Fruit fly (Drosophila melanogaster) whole organism, embryonic: Measurements from ENCODE around the gene peg.

Experiments
- Bteb2 ChIP-seq: fragments of 200-800 bp; sonication (Bioruptor generic); optimal IDR thresholded peaks from 2 replicates; lab custom pipeline; 2016; ENCODE audit warnings: missing biosample characterization, missing genetic modification characterization
- CG10267 ChIP-seq: fragments of 200-800 bp; sonication (Bioruptor generic); optimal IDR thresholded peaks from 2 replicates; lab custom pipeline; 2018; ENCODE audit warnings: missing biosample characterization, mild to moderate bottlenecking, missing genetic modification characterization, moderate library complexity
- CG12155 ChIP-seq: fragments of 200-800 bp; sonication (Bioruptor generic); optimal IDR thresholded peaks from 3 replicates; lab custom pipeline; 2016; ENCODE audit warnings: missing biosample characterization, missing genetic modification characterization
- CG14710 ChIP-seq: fragments of 200-800 bp; sonication (Bioruptor generic); optimal IDR thresholded peaks from 3 replicates; lab custom pipeline; 2019; ENCODE audit warnings: missing biosample characterization, mild to moderate bottlenecking, missing genetic modification characterization, moderate library complexity
- CG17912 ChIP-seq: fragments of 200-800 bp; sonication (Bioruptor generic); optimal IDR thresholded peaks from 2 replicates; lab custom pipeline; 2018; ENCODE audit warnings: missing biosample characterization, mild to moderate bottlenecking, missing genetic modification characterization
- CG18599 ChIP-seq: fragments of 200-800 bp; sonication (Bioruptor generic); optimal IDR thresholded peaks from 3 replicates; lab custom pipeline; 2017; ENCODE audit warnings: missing biosample characterization, missing genetic modification characterization, mild to moderate bottlenecking, moderate library complexity, missing genetic modification reagents
- CG18764 ChIP-seq: fragments of 200-800 bp; sonication (Bioruptor generic); optimal IDR thresholded peaks from 3 replicates; lab custom pipeline; 2016; ENCODE audit warnings: missing biosample characterization, missing genetic modification characterization
- CG30020 ChIP-seq: fragments of 200-800 bp; optimal IDR thresholded peaks from 2 replicates; lab custom pipeline; 2019; ENCODE audit warnings: missing biosample characterization, mild to moderate bottlenecking, missing genetic modification characterization, moderate library complexity
- CG33213 ChIP-seq: fragments of 200-800 bp; sonication (Bioruptor generic); optimal IDR thresholded peaks from 3 replicates; lab custom pipeline; 2016; ENCODE audit warnings: missing biosample characterization, missing genetic modification characterization
- CG34376 ChIP-seq: fragments of 200-800 bp; sonication (Bioruptor generic); optimal IDR thresholded peaks from 2 replicates; lab custom pipeline; 2018; ENCODE audit warnings: missing biosample characterization, mild to moderate bottlenecking, missing genetic modification characterization
- CG3726 ChIP-seq: fragments of 200-800 bp; sonication (Bioruptor generic); IDR thresholded peaks from 3 replicates; pipeline ENCODE4, ENCODE4 v1.3.6; 2022; ENCODE audit warnings: missing biosample characterization, missing genetic modification characterization
- CG3847 ChIP-seq: fragments of 200-800 bp; sonication (Bioruptor generic); IDR thresholded peaks from 2 replicates; pipeline ENCODE4 v1.3.6; 2022; ENCODE audit warnings: missing biosample characterization, missing genetic modification characterization
- CG4424 ChIP-seq: fragments of 200-800 bp; sonication (Bioruptor generic); optimal IDR thresholded peaks from 3 replicates; lab custom pipeline; 2016; ENCODE audit warnings: missing biosample characterization, missing genetic modification characterization
- CG4617 ChIP-seq: fragments of 200-800 bp; sonication (Bioruptor generic); optimal IDR thresholded peaks from 3 replicates; lab custom pipeline; 2016; ENCODE audit warnings: missing biosample characterization, missing genetic modification characterization, borderline replicate concordance
- CG5245 ChIP-seq: fragments of 200-800 bp; sonication (Bioruptor generic); optimal IDR thresholded peaks from 3 replicates; lab custom pipeline; 2016; ENCODE audit warnings: missing biosample characterization, missing genetic modification characterization
- CG6791 ChIP-seq: fragments of 200-800 bp; sonication (Bioruptor generic); IDR thresholded peaks from 3 replicates; pipeline ENCODE4 v1.3.6; 2022; ENCODE audit warnings: missing biosample characterization, missing genetic modification characterization; ENCODE audit not compliant: partially characterized antibody
- CG7357 ChIP-seq: fragments of 200-800 bp; sonication (Bioruptor generic); IDR thresholded peaks from 3 replicates; pipeline ENCODE4 v1.3.6; 2022; ENCODE audit warnings: missing biosample characterization, missing genetic modification characterization
- CG7786 ChIP-seq: fragments of 200-800 bp; sonication (Bioruptor generic); optimal IDR thresholded peaks from 2 replicates; lab custom pipeline; 2016; ENCODE audit warnings: missing biosample characterization, missing genetic modification characterization
- CG7839 ChIP-seq: fragments of 200-800 bp; sonication (Bioruptor generic); optimal IDR thresholded peaks from 3 replicates; lab custom pipeline; 2018; ENCODE audit warnings: missing biosample characterization, mild to moderate bottlenecking, missing genetic modification characterization, moderate library complexity
- Dp ChIP-seq: fragments of 200-800 bp; sonication (Bioruptor generic); optimal IDR thresholded peaks from 2 replicates; lab custom pipeline; 2018; ENCODE audit warnings: missing biosample characterization, mild to moderate bottlenecking, missing genetic modification characterization, moderate library complexity
- Ets65A ChIP-seq: fragments of 200-800 bp; sonication (Bioruptor generic); peaks from one replicate; lab custom pipeline; 2016; ENCODE audit warnings: missing biosample characterization, missing genetic modification characterization
- Ets97D ChIP-seq: fragments of 200-800 bp; sonication (Bioruptor generic); optimal IDR thresholded peaks from 3 replicates; lab custom pipeline; 2016; ENCODE audit warnings: missing biosample characterization, missing genetic modification characterization
- Gug ChIP-seq: fragments of 200-800 bp; sonication (Bioruptor generic); IDR thresholded peaks from 4 replicates; pipeline ENCODE4 v1.3.6; 2022; ENCODE audit warnings: missing biosample characterization, missing genetic modification characterization
- HLH4C ChIP-seq: fragments of 200-800 bp; sonication (Bioruptor generic); IDR thresholded peaks from 3 replicates; pipeline ENCODE4 v1.3.6; 2022; ENCODE audit warnings: missing biosample characterization, missing genetic modification characterization; ENCODE audit not compliant: partially characterized antibody
- HmgZ ChIP-seq: fragments of 200-800 bp; sonication (Bioruptor generic); optimal IDR thresholded peaks from 2 replicates; lab custom pipeline; 2018; ENCODE audit warnings: missing biosample characterization, mild to moderate bottlenecking, missing genetic modification characterization
- Hr3 ChIP-seq: fragments of 200-800 bp; sonication (Bioruptor generic); optimal IDR thresholded peaks from 3 replicates; lab custom pipeline; 2016; ENCODE audit warnings: missing biosample characterization, missing genetic modification characterization
- Neu2 ChIP-seq: fragments of 200-800 bp; sonication (Bioruptor generic); optimal IDR thresholded peaks from 3 replicates; lab custom pipeline; 2016; ENCODE audit warnings: missing biosample characterization, missing genetic modification characterization, borderline replicate concordance
- Sox100B ChIP-seq: fragments of 200-800 bp; sonication (Bioruptor generic); optimal IDR thresholded peaks from 3 replicates; lab custom pipeline; 2018; ENCODE audit warnings: missing biosample characterization, mild to moderate bottlenecking, missing genetic modification characterization
- Sox102F ChIP-seq: fragments of 200-800 bp; sonication (Bioruptor generic); optimal IDR thresholded peaks from 2 replicates; lab custom pipeline; 2018; ENCODE audit warnings: missing biosample characterization, mild to moderate bottlenecking, missing genetic modification characterization, moderate library complexity
- Sry-δ ChIP-seq: fragments of 200-800 bp; sonication (Bioruptor generic); optimal IDR thresholded peaks from 2 replicates; lab custom pipeline; 2016; ENCODE audit warnings: missing biosample characterization, missing genetic modification characterization
- YL-1 ChIP-seq: fragments of 200-800 bp; sonication (Bioruptor generic); optimal IDR thresholded peaks from 3 replicates; lab custom pipeline; 2017; ENCODE audit warnings: missing biosample characterization, mild to moderate bottlenecking, missing genetic modification characterization
- cato ChIP-seq: fragments of 200-800 bp; sonication (Bioruptor generic); optimal IDR thresholded peaks from 2 replicates; lab custom pipeline; 2016; ENCODE audit warnings: missing biosample characterization, missing genetic modification characterization, borderline replicate concordance
- chinmo ChIP-seq: fragments of 200-800 bp; sonication (Bioruptor generic); IDR thresholded peaks from 4 replicates; pipeline ENCODE4 v1.3.6; 2022; ENCODE audit warnings: missing biosample characterization, missing genetic modification characterization; ENCODE audit not compliant: partially characterized antibody
- dpn ChIP-seq, 2 experiments: fragments of 200-800 bp; sonication (Bioruptor generic); optimal IDR thresholded peaks; 3 replicates each; lab custom pipeline; 2016; ENCODE audit warnings: missing biosample characterization in 2 of 2, missing genetic modification characterization in 2 of 2
- grn ChIP-seq: fragments of 200-800 bp; sonication (Bioruptor generic); optimal IDR thresholded peaks from 3 replicates; lab custom pipeline; 2017; ENCODE audit warnings: missing biosample characterization, missing genetic modification characterization
- her ChIP-seq: fragments of 200-800 bp; sonication (Bioruptor generic); optimal IDR thresholded peaks from 2 replicates; lab custom pipeline; 2016; ENCODE audit warnings: missing biosample characterization, missing genetic modification characterization
- hth ChIP-seq: fragments of >200 bp; optimal IDR thresholded peaks from 2 replicates; lab custom pipeline; 2017; ENCODE audit warnings: inconsistent platforms
- otp ChIP-seq: fragments of 200-800 bp; sonication (Bioruptor generic); IDR thresholded peaks from 3 replicates; pipeline ENCODE4, ENCODE4 v1.3.6; 2022; ENCODE audit warnings: missing biosample characterization, missing genetic modification characterization
- pan ChIP-seq, 4 experiments: fragments of >200 bp in 3 of 4; fragments of 200-800 bp in 1 of 4; sonication (Bioruptor generic) in 1 of 4; optimal IDR thresholded peaks in 3 of 4; IDR thresholded peaks in 1 of 4; 2 replicates each; pipeline versions ENCODE4 v1.3.6 to Lab custom; 2017 to 2022; ENCODE audit warnings: missing biosample characterization in 2 of 4, missing genetic modification characterization in 2 of 4, mixed read lengths in 1 of 4
- pfk ChIP-seq: fragments of 200-800 bp; sonication (Bioruptor generic); optimal IDR thresholded peaks from 2 replicates; lab custom pipeline; 2018; ENCODE audit warnings: missing biosample characterization, mild to moderate bottlenecking, missing genetic modification characterization, moderate library complexity
- sens ChIP-seq: fragments of 200-800 bp; sonication (Bioruptor generic); peaks from one replicate; lab custom pipeline; 2016; ENCODE audit warnings: missing biosample characterization, missing genetic modification characterization
- stwl ChIP-seq: fragments of 200-800 bp; sonication (Bioruptor generic); optimal IDR thresholded peaks from 3 replicates; lab custom pipeline; 2018; ENCODE audit warnings: missing biosample characterization, mild to moderate bottlenecking, missing genetic modification characterization, moderate library complexity
- sug ChIP-seq: fragments of 200-800 bp; optimal IDR thresholded peaks from 2 replicates; lab custom pipeline; 2019; ENCODE audit warnings: missing biosample characterization, mild to moderate bottlenecking, missing genetic modification characterization, moderate library complexity
- trem ChIP-seq: fragments of 200-800 bp; optimal IDR thresholded peaks from 3 replicates; lab custom pipeline; 2019; ENCODE audit warnings: missing biosample characterization, mild to moderate bottlenecking, missing genetic modification characterization, moderate library complexity
- twi ChIP-seq: fragments of 200-800 bp; optimal IDR thresholded peaks from 2 replicates; lab custom pipeline; 2019; ENCODE audit warnings: missing biosample characterization, mild to moderate bottlenecking, missing genetic modification characterization, moderate library complexity
- vnd ChIP-seq: fragments of 200-800 bp; sonication (Bioruptor generic); IDR thresholded peaks from 3 replicates; pipeline ENCODE4 v1.3.6; 2022; ENCODE audit warnings: missing biosample characterization, missing genetic modification characterization; ENCODE audit not compliant: partially characterized antibody
- zen ChIP-seq: fragments of 200-800 bp; sonication (Bioruptor generic); optimal IDR thresholded peaks from 3 replicates; lab custom pipeline; 2018; ENCODE audit warnings: missing biosample characterization, mild to moderate bottlenecking, missing genetic modification characterization, moderate library complexity

peg gene

dm6 chr3R:21064000-21064924, 40.3 kb upstream of the peg start, which contains the start of gene Cortactin (continued):
- TF ChIP-seq otp (GFP tag; lab: Robert Waterston, UW) = 0 out of 3 replicates have a peak, but pooled peaks have one; percentile 41
- no peak for TF ChIP-seq Sox100B (GFP tag; lab: Kevin White, UChicago)
- peak; percentile 23 for TF ChIP-seq zen (tag; lab: Kevin White, UChicago)
- TF ChIP-seq CG12155 (GFP tag; lab: Kevin White, UChicago) = peak; percentile 57
- TF ChIP-seq CG7357 (GFP tag; lab: Robert Waterston, UW) = no peak
- TF ChIP-seq sug (tag; lab: Kevin White, UChicago) = peak; percentile 32
- TF ChIP-seq HmgZ = peak; percentile 57
- TF ChIP-seq Sry-δ (GFP tag; lab: Kevin White, UChicago) = peak; percentile 84
- TF ChIP-seq chinmo = peak; percentile 98
- TF ChIP-seq stwl (tag; lab: Kevin White, UChicago) = peak; percentile 88
- TF ChIP-seq vnd (GFP tag; lab: Robert Waterston, UW) = peak; percentile 82
- peak; percentile 13 for TF ChIP-seq CG30020 (tag; lab: Kevin White, UChicago)
- peak; percentile 95 for TF ChIP-seq grn (GFP tag; lab: Kevin White, UChicago)
- TF ChIP-seq pan (optimal IDR thresholded peaks at IDR 0.05; lab: Kevin White, UChicago) = no peak
- no peak for TF ChIP-seq pan (GFP tag; optimal IDR thresholded peaks at IDR 0.05 in 1 of 2, IDR thresholded peaks at IDR 0.05 in 1 of 2)
- TF ChIP-seq CG33213 (GFP tag; lab: Kevin White, UChicago) = peak; percentile 32
- peak; percentile 98 for TF ChIP-seq Neu2 (GFP tag; lab: Kevin White, UChicago)
- TF ChIP-seq CG18599 (GFP tag; lab: Kevin White, UChicago) = no peak
- TF ChIP-seq CG34376 (GFP tag; lab: Kevin White, UChicago) = peak; percentile 68
- peak; percentile 30 for TF ChIP-seq YL-1 (GFP tag; lab: Kevin White, UChicago)
- peak; percentile 92 for TF ChIP-seq HLH4C
- no peak for TF ChIP-seq pfk (GFP tag; lab: Kevin White, UChicago)
- TF ChIP-seq hth = no peak
- peak; percentile 33 for TF ChIP-seq CG10267 (tag; lab: Kevin White, UChicago)
- no peak for TF ChIP-seq CG7839 (tag; lab: Kevin White, UChicago)
- no peak for TF ChIP-seq CG5245
- TF ChIP-seq Ets65A (GFP tag; lab: Kevin White, UChicago) = peak; percentile 43
- TF ChIP-seq Sox102F (GFP tag; lab: Kevin White, UChicago) = no peak
- TF ChIP-seq trem (tag; lab: Kevin White, UChicago) = peak; percentile 57
- TF ChIP-seq Dp = peak; percentile 99
- TF ChIP-seq CG17912 (GFP tag; lab: Kevin White, UChicago) = peak; percentile 34
- TF ChIP-seq CG6791 (GFP tag; lab: Robert Waterston, UW) = peak; percentile 94
- TF ChIP-seq CG4617 (GFP tag; lab: Kevin White, UChicago) = peak; percentile 61
- TF ChIP-seq CG7786 (GFP tag; lab: Kevin White, UChicago) = no peak
- no peak for TF ChIP-seq Bteb2 (GFP tag; lab: Kevin White, UChicago)
- TF ChIP-seq Hr3 (GFP tag; lab: Kevin White, UChicago) = peak; percentile 5
- TF ChIP-seq cato (GFP tag; lab: Kevin White, UChicago) = no peak
- peak; percentile 25; the same call in 1 of the 2 replicates for TF ChIP-seq CG3847
- no peak for TF ChIP-seq twi (tag; lab: Kevin White, UChicago)
- TF ChIP-seq CG4424 (GFP tag; lab: Kevin White, UChicago) = no peak
- peak; percentile 85 for TF ChIP-seq Ets97D (GFP tag; lab: Kevin White, UChicago)
- TF ChIP-seq CG3726 (GFP tag; lab: Robert Waterston, UW) = no peak
- peak; percentile 68 for TF ChIP-seq sens (GFP tag; lab: Kevin White, UChicago)
- no peak for TF ChIP-seq her (GFP tag; lab: Kevin White, UChicago)
- peak in 1 of 2 experiments; percentile 1 for TF ChIP-seq dpn (GFP tag; optimal IDR thresholded peaks at IDR 0.05; lab: Kevin White, UChicago)
- peak; percentile 14; the same call in 1 of the 4 replicates for TF ChIP-seq Gug
- no peak for TF ChIP-seq CG18764 (GFP tag; lab: Kevin White, UChicago)
- peak; percentile 11 for TF ChIP-seq CG14710
